Worm (Caenorhabditis elegans): ENCODE data around the gene C03C10.7.

- TF ChIP-seq ceh-13 (GFP tag; optimal IDR thresholded peaks at IDR 0.05) (no peak), ets-7 (tag; optimal IDR thresholded peaks at IDR 0.05) (no peak), ama-1 (optimal IDR thresholded peaks at IDR 0.05) (no peak), F13C5.2 (tag; optimal IDR thresholded peaks at IDR 0.05) (no peak), flt-1 (GFP tag; IDR thresholded peaks at IDR 0.05) (no peak), scrt-1 (GFP tag; IDR thresholded peaks at IDR 0.05) (no peak), tbx-11 (GFP tag; IDR thresholded peaks at IDR 0.05) (no peak), tra-4 (tag; optimal IDR thresholded peaks at IDR 0.05) (no peak), pes-1 (GFP tag; IDR thresholded peaks at IDR 0.05) (no peak), sea-1 (GFP tag; conservative IDR thresholded peaks at IDR 0.05) (no peak)
Observed at ce11 chrIII:4115085-4115484, 19.2 kb downstream of the C03C10.7 start, which contains the start of gene unc-103.

All from whole organism, early embryonic.